Worm (Caenorhabditis elegans): ENCODE measurements around the gene nhr-116.
A peak's percentile ranks its signal among the peaks of the same experiment; 100 is the strongest.

nhr-116 gene

ce11 chrV:16874966-16875365 lies 37.1 kb upstream of the nhr-116 start, which contains the start of gene F49A5.10:
TSS of gene F49A5.10 (plus strand) at chrV:16875266.
- no peak for TF ChIP-seq saeg-2 (GFP tag; IDR thresholded peaks at IDR 0.05)
- no peak for TF ChIP-seq vab-7 (GFP tag; IDR thresholded peaks at IDR 0.05)
- TF ChIP-seq fkh-10 (GFP tag; optimal IDR thresholded peaks at IDR 0.05): no peak
- no peak for TF ChIP-seq aly-2 (tag; optimal IDR thresholded peaks at IDR 0.05)
- TF ChIP-seq mdl-1 (tag; optimal IDR thresholded peaks at IDR 0.05): no peak
- no peak for TF ChIP-seq nhr-102 (tag; optimal IDR thresholded peaks at IDR 0.05)
- no peak for TF ChIP-seq daf-12 (tag; optimal IDR thresholded peaks at IDR 0.05)
- TF ChIP-seq nhr-6 (tag; optimal IDR thresholded peaks at IDR 0.05): no peak
- TF ChIP-seq F10B5.3 (tag; optimal IDR thresholded peaks at IDR 0.05): no peak
- TF ChIP-seq mxl-3 (GFP tag; optimal IDR thresholded peaks at IDR 0.05): no peak
- TF ChIP-seq lin-29 (GFP tag; IDR thresholded peaks at IDR 0.05): no peak
- no peak for TF ChIP-seq mxl-2 (GFP tag; conservative IDR thresholded peaks at IDR 0.05)

- TF ChIP-seq snpc-4 (tag; optimal IDR thresholded peaks at IDR 0.05) (no peak), unc-62 (GFP tag; optimal IDR thresholded peaks at IDR 0.05 in 1 of 2) (peak in 1 of 2 experiments; percentile 94), unc-62 (tag; optimal IDR thresholded peaks at IDR 0.05) (no peak)
Measured at ce11 chrV:16879532-16879931, 32.5 kb upstream of the nhr-116 start.

- TF ChIP-seq nhr-10 (tag; optimal IDR thresholded peaks at IDR 0.05) (no peak), attf-4 (tag; optimal IDR thresholded peaks at IDR 0.05) (no peak), nhr-11 (tag; optimal IDR thresholded peaks at IDR 0.05) (no peak), hif-1 (tag; optimal IDR thresholded peaks at IDR 0.05) (no peak), Y48G9A.11 (GFP tag; IDR thresholded peaks at IDR 0.05) (no peak), ZK337.2 (GFP tag; IDR thresholded peaks at IDR 0.05) (no peak), set-16 (GFP tag; IDR thresholded peaks at IDR 0.05) (no peak), sdz-12 (GFP tag; optimal IDR thresholded peaks at IDR 0.05) (no peak), daf-16 (GFP tag; optimal IDR thresholded peaks at IDR 0.05) (no peak), daf-16 (tag; optimal IDR thresholded peaks at IDR 0.05) (no peak)
Measured at ce11 chrV:16880054-16880453, 32.0 kb upstream of the nhr-116 start, which contains the start of gene F09C6.3. TSS of gene F09C6.3 (minus strand) at chrV:16880154.

ce11 chrV:16880679-16881078 lies 31.4 kb upstream of the nhr-116 start, which contains the start of gene F09C6.14:
TSS of gene F09C6.14 (plus strand) at chrV:16880979.
- TF ChIP-seq ceh-20 (GFP tag; IDR thresholded peaks at IDR 0.05) (no peak), F49E8.2 (tag; optimal IDR thresholded peaks at IDR 0.05; ENCODE audit: borderline replicate concordance) (no peak), saeg-2 (GFP tag; IDR thresholded peaks at IDR 0.05) (no peak), tra-1 (GFP tag; IDR thresholded peaks at IDR 0.05) (no peak), lin-39 (tag; optimal IDR thresholded peaks at IDR 0.05) (no peak), nhr-111 (GFP tag; optimal IDR thresholded peaks at IDR 0.05) (no peak), mdt-29 (GFP tag; IDR thresholded peaks at IDR 0.05) (no peak), ama-1 (optimal IDR thresholded peaks at IDR 0.05) (no peak), spr-3 (GFP tag; optimal IDR thresholded peaks at IDR 0.05) (no peak), T20F7.1 (GFP tag; optimal IDR thresholded peaks at IDR 0.05) (no peak), attf-4 (tag; optimal IDR thresholded peaks at IDR 0.05) (no peak), madf-5 (GFP tag; IDR thresholded peaks at IDR 0.05) (no peak), F10B5.3 (tag; optimal IDR thresholded peaks at IDR 0.05) (no peak), daf-19 (GFP tag; conservative IDR thresholded peaks at IDR 0.05) (no peak), unc-62 (GFP tag; optimal IDR thresholded peaks at IDR 0.05 in 1 of 2) (no peak), unc-62 (tag; optimal IDR thresholded peaks at IDR 0.05) (no peak), dve-1 (tag; optimal IDR thresholded peaks at IDR 0.05; ENCODE audit: insufficient read depth) (no peak)

All from whole organism, L4 larva.